Worm (Caenorhabditis elegans) whole organism, L2 larva: ENCODE results near the gene Y50D4A.10.

ENCODE experiments used
- F13H6.1 ChIP-seq: sonication (generic microtip); optimal IDR thresholded peaks from 2 replicates; lab custom pipeline; 2016; ENCODE audit warnings: missing genetic modification characterization, missing compliant biosample characterization
- blmp-1 ChIP-seq: sonication (generic microtip); optimal IDR thresholded peaks from 2 replicates; lab custom pipeline; 2017; ENCODE audit warnings: missing genetic modification characterization, mild to moderate bottlenecking, missing compliant biosample characterization, antibody characterized with exemption, moderate library complexity; ENCODE audit not compliant: insufficient read depth
- egl-27 ChIP-seq: sonication (generic microtip); optimal IDR thresholded peaks from 3 replicates; lab custom pipeline; 2017; ENCODE audit warnings: missing biosample characterization, missing genetic modification reagents, missing genetic modification characterization
- fos-1 ChIP-seq: fragments of 150-350 bp; optimal IDR thresholded peaks from 2 replicates; lab custom pipeline; 2014; ENCODE audit warnings: missing biosample characterization, missing genetic modification characterization
- lsy-2 ChIP-seq, 2 experiments: fragments of 150-350 bp in 1 of 2; sonication (generic microtip) in 1 of 2; optimal IDR thresholded peaks; 2 replicates each; lab custom pipeline; 2014 to 2017; ENCODE audit warnings: missing biosample characterization in 2 of 2, missing genetic modification characterization in 2 of 2
- mbf-1 ChIP-seq: sonication (generic microtip); optimal IDR thresholded peaks from 2 replicates; lab custom pipeline; 2017; ENCODE audit warnings: missing biosample characterization, missing genetic modification characterization
- skn-1 ChIP-seq: sonication (generic microtip); optimal IDR thresholded peaks from 2 replicates; lab custom pipeline; 2017; ENCODE audit warnings: missing biosample characterization, missing genetic modification characterization
- sma-3 ChIP-seq: sonication (generic microtip); optimal IDR thresholded peaks from 2 replicates; lab custom pipeline; 2016; ENCODE audit warnings: missing genetic modification reagents, missing genetic modification characterization, missing compliant biosample characterization
- unc-62 ChIP-seq: fragments of 150-350 bp; optimal IDR thresholded peaks from 2 replicates; lab custom pipeline; 2014; ENCODE audit warnings: missing biosample characterization, missing genetic modification reagents, missing genetic modification characterization
- ztf-11 ChIP-seq: sonication (generic microtip); optimal IDR thresholded peaks from 2 replicates; lab custom pipeline; 2017; ENCODE audit warnings: missing biosample characterization, missing genetic modification characterization

DNA sequence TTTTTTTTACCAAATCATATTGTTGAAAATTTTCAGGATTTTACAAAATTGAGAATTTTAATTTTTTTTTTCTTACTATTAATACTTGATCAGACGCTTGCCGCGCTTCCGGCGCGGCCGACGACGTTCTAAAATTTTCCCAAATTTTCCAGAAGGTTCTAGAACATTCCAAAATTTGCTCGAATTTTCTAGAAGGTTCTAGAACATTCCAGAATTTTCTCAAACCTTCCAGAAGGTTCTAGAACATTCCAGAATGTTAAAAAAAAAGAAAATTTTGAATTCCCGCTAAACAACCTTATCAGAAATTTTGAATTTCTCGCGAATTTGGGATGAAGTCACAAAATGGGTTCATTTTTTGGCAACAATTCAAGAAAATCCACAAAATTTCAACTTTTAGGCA lies 5.9 kb upstream of the Y50D4A.10 start:
- no peak for TF ChIP-seq blmp-1
- no peak for TF ChIP-seq sma-3 (GFP tag; lab: Kevin White, UChicago)
- TF ChIP-seq ztf-11 (tag; lab: Kevin White, UChicago), result no peak
- TF ChIP-seq mbf-1, result no peak
- TF ChIP-seq unc-62 (GFP tag; lab: Kevin White, UChicago), result no peak
- no peak for TF ChIP-seq lsy-2 (tag; optimal IDR thresholded peaks at IDR 0.05; lab: Kevin White, UChicago)
- no peak for TF ChIP-seq skn-1 (tag; lab: Kevin White, UChicago)
- TF ChIP-seq egl-27 (tag; lab: Kevin White, UChicago), result no peak
- no peak for TF ChIP-seq fos-1 (tag; lab: Kevin White, UChicago)
- TF ChIP-seq F13H6.1 (tag; lab: Kevin White, UChicago), result no peak
